Fruit fly (Drosophila melanogaster) whole organism, pupa: ENCODE results near the gene Hsp23.

ENCODE experiments used
- CG13204 ChIP-seq: fragments of 200-800 bp; sonication (Bioruptor generic); optimal IDR thresholded peaks from 2 replicates; lab custom pipeline; 2018; ENCODE audit warnings: missing biosample characterization, mild to moderate bottlenecking, missing genetic modification characterization, moderate library complexity
- CG17806 ChIP-seq: fragments of 200-800 bp; sonication (Bioruptor generic); optimal IDR thresholded peaks from 2 replicates; lab custom pipeline; 2018; ENCODE audit warnings: missing biosample characterization, mild to moderate bottlenecking, missing genetic modification characterization, moderate library complexity
- CG8301 ChIP-seq: fragments of 200-800 bp; sonication (Bioruptor generic); optimal IDR thresholded peaks from 2 replicates; lab custom pipeline; 2018; ENCODE audit warnings: missing biosample characterization, mild to moderate bottlenecking, missing genetic modification characterization
- CG9948 ChIP-seq: fragments of 200-800 bp; sonication (Bioruptor generic); optimal IDR thresholded peaks from 2 replicates; lab custom pipeline; 2018; ENCODE audit warnings: missing biosample characterization, mild to moderate bottlenecking, missing genetic modification characterization, moderate library complexity
- D1 ChIP-seq: fragments of 200-800 bp; sonication (Bioruptor generic); optimal IDR thresholded peaks from 2 replicates; lab custom pipeline; 2018; ENCODE audit warnings: missing biosample characterization, mild to moderate bottlenecking, missing genetic modification characterization, moderate library complexity
- EcR ChIP-seq: fragments of 200-800 bp; sonication (Bioruptor generic); optimal IDR thresholded peaks from 3 replicates; lab custom pipeline; 2019; ENCODE audit warnings: missing biosample characterization, missing genetic modification characterization, mild to moderate bottlenecking, moderate library complexity, missing genetic modification reagents
- Ets98B ChIP-seq: fragments of 200-800 bp; sonication (Bioruptor generic); IDR thresholded peaks from 2 replicates; pipeline ENCODE4 v1.3.6; 2022; ENCODE audit warnings: missing biosample characterization, missing genetic modification characterization
- Pif1B ChIP-seq: fragments of 200-800 bp; sonication (Bioruptor generic); optimal IDR thresholded peaks from 3 replicates; lab custom pipeline; 2016; ENCODE audit warnings: missing biosample characterization, missing genetic modification characterization
- Snoo ChIP-seq: fragments of 200-800 bp; sonication (Bioruptor generic); optimal IDR thresholded peaks from 3 replicates; lab custom pipeline; 2017; ENCODE audit warnings: missing biosample characterization, mild to moderate bottlenecking, missing genetic modification characterization, inconsistent platforms
- rn ChIP-seq: fragments of 200-800 bp; sonication (Bioruptor generic); IDR thresholded peaks from 2 replicates; pipeline ENCODE4 v1.3.6; 2022; ENCODE audit warnings: missing biosample characterization, missing genetic modification characterization

DNA sequence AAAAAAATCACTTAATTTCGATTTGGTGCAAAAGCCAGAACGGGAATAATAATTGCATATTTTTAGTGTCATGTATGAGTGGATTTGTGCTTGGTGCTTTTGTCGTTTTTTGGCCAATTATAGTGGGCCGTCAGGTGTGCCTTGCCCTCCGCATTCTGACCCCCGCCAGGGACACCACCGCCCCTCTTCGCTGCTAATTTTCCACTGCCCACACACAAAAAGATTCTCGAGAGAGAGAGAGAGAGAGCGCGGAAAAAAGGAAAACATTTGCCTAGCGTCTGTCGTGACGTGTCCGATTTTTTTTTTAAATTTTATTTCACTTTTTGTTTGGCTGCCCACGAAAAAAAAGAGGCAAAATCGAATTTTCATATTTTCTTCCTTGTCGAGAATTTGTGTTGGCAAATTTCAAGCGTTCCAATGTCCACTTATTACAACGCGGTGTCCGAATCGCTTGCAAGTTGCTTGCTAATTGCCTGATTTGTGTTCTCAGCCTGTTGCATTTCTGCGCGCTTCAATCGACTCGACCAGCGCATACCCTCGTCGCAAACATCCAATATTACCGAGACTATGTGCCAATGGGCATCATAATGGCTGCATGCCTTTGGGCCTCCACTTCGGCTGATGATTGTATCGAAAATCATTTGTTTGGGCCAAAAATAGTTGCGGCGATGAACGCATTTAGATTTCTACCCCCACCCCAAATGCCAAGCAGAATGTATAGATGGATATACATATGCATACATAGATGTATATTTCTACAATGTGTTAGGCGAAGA, 50.4 kb downstream of the Hsp23 start:
- TF ChIP-seq Ets98B (GFP tag; lab: Robert Waterston, UW): no peak
- TF ChIP-seq Snoo (tag; lab: Kevin White, UChicago): no peak
- TF ChIP-seq CG9948 (tag; lab: Kevin White, UChicago): no peak
- no peak for TF ChIP-seq Pif1B (GFP tag; lab: Kevin White, UChicago)
- TF ChIP-seq rn (GFP tag; lab: Robert Waterston, UW): no peak
- TF ChIP-seq D1: no peak
- no peak for TF ChIP-seq CG17806 (tag; lab: Kevin White, UChicago)
- TF ChIP-seq CG13204 (GFP tag; lab: Kevin White, UChicago): no peak
- no peak for TF ChIP-seq CG8301
- TF ChIP-seq EcR: no peak
